Worm (Caenorhabditis elegans): ENCODE data around the gene glr-8.
A peak's percentile ranks its signal among the peaks of the same experiment; 100 is the strongest.

Gene glr-8

DNA sequence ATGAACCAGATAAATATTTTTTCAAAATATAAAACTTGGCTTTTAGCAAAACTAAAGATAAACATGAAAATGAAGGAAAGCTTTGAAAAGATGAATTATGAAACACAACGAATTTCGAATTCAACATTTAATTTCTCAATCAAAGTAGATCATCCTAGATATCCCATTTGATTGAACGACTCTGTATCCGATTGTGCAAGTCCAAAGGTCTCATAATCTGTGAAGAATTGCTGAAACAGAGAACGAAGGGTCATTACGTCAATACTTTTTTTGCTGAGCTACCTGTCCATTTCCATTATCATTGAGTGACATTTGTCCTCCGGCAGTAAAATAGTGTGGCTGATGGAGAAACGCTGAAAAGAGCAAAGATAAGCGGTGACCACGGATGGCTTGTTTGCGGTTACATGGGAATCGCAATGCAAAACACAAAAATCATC is 16.9 kb downstream of the glr-8 start (continued):
- TF ChIP-seq repo-1 (tag; optimal IDR thresholded peaks at IDR 0.05): peak; percentile 69
- TF ChIP-seq lin-35 (GFP tag; optimal IDR thresholded peaks at IDR 0.05): no peak
- no peak for TF ChIP-seq K12H6.12 (tag; optimal IDR thresholded peaks at IDR 0.05)
- no peak for TF ChIP-seq ccch-3 (GFP tag; optimal IDR thresholded peaks at IDR 0.05)
- no peak for TF ChIP-seq D2030.7 (GFP tag; IDR thresholded peaks at IDR 0.05)
- TF ChIP-seq aptf-2 (GFP tag; conservative IDR thresholded peaks at IDR 0.05): no peak
- peak; percentile 14 for TF ChIP-seq madf-10 (tag; optimal IDR thresholded peaks at IDR 0.05)
- no peak for TF ChIP-seq hrde-1 (tag; optimal IDR thresholded peaks at IDR 0.05; ENCODE audit: borderline replicate concordance)
- TF ChIP-seq dpl-1 (GFP tag; optimal IDR thresholded peaks at IDR 0.05): no peak
- no peak for TF ChIP-seq B0019.2 (GFP tag; conservative IDR thresholded peaks at IDR 0.05)
- no peak for TF ChIP-seq lag-1 (GFP tag; IDR thresholded peaks at IDR 0.05)
- no peak for TF ChIP-seq nhr-120 (GFP tag; IDR thresholded peaks at IDR 0.05)
- TF ChIP-seq Y67H2A.10 (GFP tag; conservative IDR thresholded peaks at IDR 0.05): no peak
- TF ChIP-seq egl-18 (GFP tag; IDR thresholded peaks at IDR 0.05): no peak
- TF ChIP-seq snpc-1.3 (tag; optimal IDR thresholded peaks at IDR 0.05; ENCODE audit: insufficient read depth): no peak
- TF ChIP-seq lin-40 (tag; optimal IDR thresholded peaks at IDR 0.05): peak; percentile 7
- 0 out of 2 replicates have a peak, but pooled peaks have one; percentile 21 for TF ChIP-seq K11D2.4 (GFP tag; IDR thresholded peaks at IDR 0.05)
- TF ChIP-seq hsf-1 (GFP tag; IDR thresholded peaks at IDR 0.05): peak; percentile 36; the same call in 1 of the 2 replicates
- TF ChIP-seq egrh-3 (GFP tag; IDR thresholded peaks at IDR 0.05): no peak
- TF ChIP-seq nfya-2 (GFP tag; IDR thresholded peaks at IDR 0.05): 0 out of 2 replicates have a peak, but pooled peaks have one; percentile 57
- no peak for TF ChIP-seq F57A8.1 (GFP tag; optimal IDR thresholded peaks at IDR 0.05)
- TF ChIP-seq egl-44 (GFP tag; IDR thresholded peaks at IDR 0.05): no peak; the same call in 1 of the 2 replicates
- 0 out of 2 replicates have a peak, but pooled peaks have one; percentile 79 for TF ChIP-seq madf-3 (GFP tag; IDR thresholded peaks at IDR 0.05)
- TF ChIP-seq sdz-38 (tag; optimal IDR thresholded peaks at IDR 0.05): no peak
- TF ChIP-seq fkh-3 (tag; optimal IDR thresholded peaks at IDR 0.05): peak; percentile 86
- no peak for TF ChIP-seq T07F8.4 (tag; optimal IDR thresholded peaks at IDR 0.05)
- TF ChIP-seq tbp1 (GFP tag; optimal IDR thresholded peaks at IDR 0.05): no peak
- peak; percentile 47 for TF ChIP-seq lin-54 (GFP tag; optimal IDR thresholded peaks at IDR 0.05)
- TF ChIP-seq bed-1 (GFP tag; IDR thresholded peaks at IDR 0.05): no peak
- peak; percentile 8 for TF ChIP-seq pha-4 (tag; optimal IDR thresholded peaks at IDR 0.05)
- peak; percentile 71 for TF ChIP-seq ekl-4 (GFP tag; IDR thresholded peaks at IDR 0.05)
- no peak for TF ChIP-seq madf-6 (GFP tag; IDR thresholded peaks at IDR 0.05)
- no peak for TF ChIP-seq die-1 (tag; optimal IDR thresholded peaks at IDR 0.05)
- no peak for TF ChIP-seq mxl-1 (tag; optimal IDR thresholded peaks at IDR 0.05)
- TF ChIP-seq ztf-22 (GFP tag; optimal IDR thresholded peaks at IDR 0.05): peak; percentile 40
- no peak for TF ChIP-seq nfya-1 (tag; optimal IDR thresholded peaks at IDR 0.05; ENCODE audit: borderline replicate concordance, insufficient read depth)
- no peak for TF ChIP-seq tbx-9 (tag; optimal IDR thresholded peaks at IDR 0.05; ENCODE audit: borderline replicate concordance)
- TF ChIP-seq ceh-40 (GFP tag; IDR thresholded peaks at IDR 0.05): no peak
- no peak for TF ChIP-seq lir-1 (GFP tag; conservative IDR thresholded peaks at IDR 0.05)
- TF ChIP-seq nhr-80 (tag; optimal IDR thresholded peaks at IDR 0.05): peak; percentile 92
- no peak for TF ChIP-seq bed-2 (GFP tag; IDR thresholded peaks at IDR 0.05)
- TF ChIP-seq B0336.3 (GFP tag; IDR thresholded peaks at IDR 0.05): peak; percentile 92
- no peak for TF ChIP-seq ceh-79 (tag; optimal IDR thresholded peaks at IDR 0.05)
- peak; percentile 41 for TF ChIP-seq ets-4 (GFP tag; optimal IDR thresholded peaks at IDR 0.05)
